Worm (Caenorhabditis elegans) whole organism, L1 larva: ENCODE results near the gene dcar-1.

Experiments used
- C04F5.9 ChIP-seq: sonication (generic microtip); optimal IDR thresholded peaks from 2 replicates; lab custom pipeline; 2016; ENCODE audit warnings: missing genetic modification characterization, missing compliant biosample characterization
- aha-1 ChIP-seq: fragments of 150-350 bp; optimal IDR thresholded peaks from 2 replicates; lab custom pipeline; 2014; ENCODE audit warnings: missing biosample characterization, missing genetic modification characterization
- aly-2 ChIP-seq: fragments of 150-350 bp; optimal IDR thresholded peaks from 2 replicates; lab custom pipeline; 2014; ENCODE audit warnings: missing biosample characterization, missing genetic modification characterization
- ama-1 ChIP-seq: fragments of 150-350 bp; optimal IDR thresholded peaks from 2 replicates; lab custom pipeline; 2014
- blmp-1 ChIP-seq: fragments of 150-350 bp; optimal IDR thresholded peaks from 2 replicates; lab custom pipeline; 2014; ENCODE audit warnings: missing biosample characterization, missing genetic modification characterization
- ceh-63 ChIP-seq: fragments of 200-800 bp; sonication (Bioruptor generic); optimal IDR thresholded peaks from 2 replicates; lab custom pipeline; 2018; ENCODE audit warnings: mild to moderate bottlenecking, missing genetic modification characterization, missing compliant biosample characterization
- ceh-82 ChIP-seq, 3 experiments: fragments of 150-350 bp in 1 of 3; sonication (generic microtip) in 2 of 3; optimal IDR thresholded peaks; 2 replicates each; lab custom pipeline; 2014 to 2017; ENCODE audit warnings: missing biosample characterization in 3 of 3, missing genetic modification characterization in 3 of 3
- dsc-1 ChIP-seq: sonication (generic microtip); optimal IDR thresholded peaks from 2 replicates; lab custom pipeline; 2016; ENCODE audit warnings: mild to moderate bottlenecking, missing genetic modification characterization, missing compliant biosample characterization
- efl-1 ChIP-seq, 4 experiments: fragments of 150-350 bp; optimal IDR thresholded peaks in 3 of 4; peaks in 1 of 4; 1 replicate in 1 of 4; 2 replicates in 3 of 4; lab custom pipeline; 2014; ENCODE audit warnings: missing biosample characterization in 2 of 4, missing genetic modification characterization in 2 of 4, missing genetic modification reagents in 2 of 4
- egl-27 ChIP-seq, 2 experiments: fragments of 150-350 bp in 1 of 2; sonication (generic microtip); optimal IDR thresholded peaks; 3 replicates each; lab custom pipeline; 2017 to 2018; ENCODE audit warnings: missing biosample characterization in 2 of 2, missing genetic modification characterization in 2 of 2, missing genetic modification reagents in 2 of 2
- elt-3 ChIP-seq, 6 experiments: fragments of 150-350 bp in 1 of 6; sonication (generic microtip); optimal IDR thresholded peaks; 2 replicates each; lab custom pipeline; 2017 to 2018; ENCODE audit warnings: missing biosample characterization in 6 of 6, missing genetic modification characterization in 6 of 6, inconsistent platforms in 1 of 6
- fkh-10 ChIP-seq: sonication (generic microtip); optimal IDR thresholded peaks from 2 replicates; lab custom pipeline; 2017; ENCODE audit warnings: missing biosample characterization, missing genetic modification reagents, missing genetic modification characterization
- fkh-8 ChIP-seq: sonication (generic microtip); optimal IDR thresholded peaks from 2 replicates; lab custom pipeline; 2016; ENCODE audit warnings: mild to moderate bottlenecking, missing genetic modification characterization, missing compliant biosample characterization
- fos-1 ChIP-seq: fragments of 150-350 bp; optimal IDR thresholded peaks from 2 replicates; lab custom pipeline; 2014; ENCODE audit warnings: missing biosample characterization, missing genetic modification characterization
- grh-1 ChIP-seq: fragments of 200-800 bp; sonication (Bioruptor generic); IDR thresholded peaks from 2 replicates; pipeline ENCODE4 v1.3.6; 2022; ENCODE audit warnings: missing genetic modification reagents, missing genetic modification characterization, missing compliant biosample characterization
- hlh-17 ChIP-seq: fragments of 200-800 bp; sonication (Bioruptor generic); optimal IDR thresholded peaks from 2 replicates; lab custom pipeline; 2018; ENCODE audit warnings: missing genetic modification characterization, mild to moderate bottlenecking, missing compliant biosample characterization, moderate library complexity, borderline replicate concordance
- hlh-4 ChIP-seq: sonication (generic microtip); optimal IDR thresholded peaks from 2 replicates; lab custom pipeline; 2016; ENCODE audit warnings: mild to moderate bottlenecking, missing genetic modification characterization, missing compliant biosample characterization
- hpl-2 ChIP-seq: fragments of 150-350 bp; optimal IDR thresholded peaks from 2 replicates; lab custom pipeline; 2014; ENCODE audit warnings: missing biosample characterization, missing genetic modification reagents, missing genetic modification characterization
- isw-1 ChIP-seq: fragments of 200-800 bp; sonication (Bioruptor generic); IDR thresholded peaks from 2 replicates; pipeline ENCODE4 v1.3.6; 2022; ENCODE audit warnings: missing genetic modification characterization, missing compliant biosample characterization
- lin-13 ChIP-seq: fragments of 150-350 bp; optimal IDR thresholded peaks from 2 replicates; lab custom pipeline; 2014; ENCODE audit warnings: missing biosample characterization, missing genetic modification reagents, missing genetic modification characterization
- lin-35 ChIP-seq, 2 experiments: fragments of 150-350 bp; optimal IDR thresholded peaks; 2 replicates each; lab custom pipeline; 2014; ENCODE audit warnings: missing biosample characterization in 2 of 2, missing genetic modification characterization in 2 of 2, missing genetic modification reagents in 2 of 2
- lin-39 ChIP-seq: fragments of 150-350 bp; optimal IDR thresholded peaks from 2 replicates; lab custom pipeline; 2014; ENCODE audit warnings: missing biosample characterization, missing genetic modification reagents, missing genetic modification characterization
- mab-9 ChIP-seq: fragments of 200-800 bp; sonication (Bioruptor generic); IDR thresholded peaks from 2 replicates; pipeline ENCODE4 v1.3.6; 2022; ENCODE audit warnings: missing genetic modification reagents, missing genetic modification characterization, missing compliant biosample characterization
- mef-2 ChIP-seq: fragments of 150-350 bp; optimal IDR thresholded peaks from 2 replicates; lab custom pipeline; 2014; ENCODE audit warnings: missing biosample characterization, missing genetic modification characterization
- nhr-19 ChIP-seq: fragments of 200-800 bp; sonication (Bioruptor generic); conservative IDR thresholded peaks from 2 replicates; pipeline ENCODE4 v1.3.6; 2022; ENCODE audit warnings: missing genetic modification characterization, missing compliant biosample characterization
- nhr-20 ChIP-seq: sonication (generic microtip); optimal IDR thresholded peaks from 2 replicates; lab custom pipeline; 2016; ENCODE audit warnings: mild to moderate bottlenecking, missing genetic modification characterization, missing compliant biosample characterization
- nhr-237 ChIP-seq: fragments of 150-350 bp; optimal IDR thresholded peaks from 2 replicates; lab custom pipeline; 2014; ENCODE audit warnings: missing biosample characterization, missing genetic modification characterization
- nhr-47 ChIP-seq: sonication (generic microtip); optimal IDR thresholded peaks from 2 replicates; lab custom pipeline; 2016; ENCODE audit warnings: mild to moderate bottlenecking, missing genetic modification characterization, moderate library complexity, missing compliant biosample characterization
- nhr-71 ChIP-seq: sonication (generic microtip); optimal IDR thresholded peaks from 2 replicates; lab custom pipeline; 2016; ENCODE audit warnings: mild to moderate bottlenecking, missing genetic modification characterization, moderate library complexity, missing compliant biosample characterization
- nhr-77 ChIP-seq: fragments of 150-350 bp; optimal IDR thresholded peaks from 2 replicates; lab custom pipeline; 2014; ENCODE audit warnings: missing biosample characterization, missing genetic modification characterization
- pag-3 ChIP-seq: sonication (generic microtip); optimal IDR thresholded peaks from 2 replicates; lab custom pipeline; 2017; ENCODE audit warnings: missing genetic modification characterization, mild to moderate bottlenecking, missing compliant biosample characterization, antibody characterized with exemption, borderline replicate concordance; ENCODE audit not compliant: insufficient read depth
- pqm-1 ChIP-seq: sonication (generic microtip); optimal IDR thresholded peaks from 3 replicates; lab custom pipeline; 2017; ENCODE audit warnings: missing biosample characterization, missing genetic modification characterization
- snu-23 ChIP-seq: sonication (generic microtip); optimal IDR thresholded peaks from 2 replicates; lab custom pipeline; 2016; ENCODE audit warnings: missing genetic modification characterization, missing compliant biosample characterization
- sox-4 ChIP-seq: sonication (generic microtip); optimal IDR thresholded peaks from 2 replicates; lab custom pipeline; 2016; ENCODE audit warnings: missing genetic modification characterization, missing compliant biosample characterization
- sptf-1 ChIP-seq: fragments of 150-350 bp; optimal IDR thresholded peaks from 2 replicates; lab custom pipeline; 2014; ENCODE audit warnings: missing biosample characterization, missing genetic modification characterization
- swsn-7 ChIP-seq: sonication (generic microtip); optimal IDR thresholded peaks from 2 replicates; lab custom pipeline; 2016; ENCODE audit warnings: missing genetic modification characterization, missing compliant biosample characterization
- tlp-1 ChIP-seq: fragments of 150-350 bp; optimal IDR thresholded peaks from 2 replicates; lab custom pipeline; 2014; ENCODE audit warnings: missing biosample characterization, missing genetic modification characterization
- unc-130 ChIP-seq: fragments of 150-350 bp; optimal IDR thresholded peaks from 2 replicates; lab custom pipeline; 2017; ENCODE audit warnings: missing biosample characterization, missing genetic modification characterization, inconsistent platforms
- unc-98 ChIP-seq: fragments of 200-800 bp; sonication (Bioruptor generic); IDR thresholded peaks from 2 replicates; pipeline ENCODE4 v1.3.6; 2022; ENCODE audit warnings: missing genetic modification characterization, missing compliant biosample characterization
- vab-15 ChIP-seq: sonication (generic microtip); optimal IDR thresholded peaks from 2 replicates; lab custom pipeline; 2017; ENCODE audit warnings: missing genotype, mild to moderate bottlenecking, missing genetic modification characterization, missing compliant biosample characterization
- ztf-4 ChIP-seq: fragments of 150-350 bp; optimal IDR thresholded peaks from 2 replicates; lab custom pipeline; 2014; ENCODE audit warnings: missing biosample characterization, missing genetic modification characterization

dcar-1 gene

DNA sequence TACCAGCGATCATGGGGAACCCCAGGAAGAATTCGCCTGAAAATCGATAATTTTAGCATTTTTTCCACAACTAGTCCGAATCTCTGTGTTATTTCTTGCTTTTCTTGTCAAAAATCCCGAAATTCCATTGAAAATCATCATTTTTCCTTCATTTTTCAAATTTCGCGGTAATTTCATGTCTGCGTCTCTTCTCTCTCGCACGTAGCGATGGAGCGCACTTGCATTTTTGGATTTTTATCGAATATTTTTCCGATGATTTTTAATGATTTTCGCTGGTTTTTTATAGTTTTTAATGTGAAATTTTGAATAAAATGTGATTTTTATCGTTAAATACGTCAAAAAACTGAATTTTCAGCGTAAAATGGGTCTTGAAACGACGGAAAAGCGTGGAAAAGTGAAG, 11.3 kb downstream of the dcar-1 start, which contains the start of gene E01B7.2 (continued):
- TF ChIP-seq pag-3 (tag; lab: Kevin White, UChicago) (peak; percentile 37), fos-1 (tag; lab: Kevin White, UChicago) (peak; percentile 42), nhr-47 (tag; lab: Kevin White, UChicago) (peak; percentile 91), ceh-63 (no peak), grh-1 (peak; percentile 82), ama-1 (lab: Kevin White, UChicago) (peak; percentile 36), aly-2 (peak; percentile 96), mab-9 (peak; percentile 57; the same call in 1 of the 2 replicates), C04F5.9 (tag; lab: Kevin White, UChicago) (peak; percentile 18), egl-27 (tag; optimal IDR thresholded peaks at IDR 0.05; lab: Kevin White, UChicago) (no peak), hlh-4 (tag; lab: Kevin White, UChicago) (no peak), tlp-1 (tag; lab: Kevin White, UChicago) (no peak), nhr-19 (GFP tag; lab: Robert Waterston, UW) (peak; percentile 80), blmp-1 (tag; lab: Kevin White, UChicago) (peak; percentile 74), fkh-8 (tag; lab: Kevin White, UChicago) (peak; percentile 59), ceh-82 (tag; optimal IDR thresholded peaks at IDR 0.05; lab: Kevin White, UChicago) (peak; percentile 72 to 82 (median 76)), sptf-1 (tag; lab: Kevin White, UChicago) (no peak), vab-15 (tag; lab: Kevin White, UChicago) (no peak), lin-35 (GFP tag; optimal IDR thresholded peaks at IDR 0.05; lab: Kevin White, UChicago) (peak; percentile 97 to 99), lin-13 (GFP tag; lab: Kevin White, UChicago) (peak; percentile 72), isw-1 (peak; percentile 76), nhr-20 (tag; lab: Kevin White, UChicago) (peak; percentile 81), ztf-4 (tag; lab: Kevin White, UChicago) (peak; percentile 30), efl-1 (optimal IDR thresholded peaks at IDR 0.05; lab: Kevin White, UChicago) (peak; percentile 99 to 100), efl-1 (GFP tag; optimal IDR thresholded peaks at IDR 0.05 in 1 of 2; lab: Kevin White, UChicago) (peak; percentile 99 to 100), lin-39 (peak; percentile 66), hlh-17 (GFP tag; lab: Kevin White, UChicago) (no peak), nhr-71 (tag; lab: Kevin White, UChicago) (peak; percentile 90), hpl-2 (GFP tag; lab: Kevin White, UChicago) (peak; percentile 8), dsc-1 (tag; lab: Kevin White, UChicago) (peak; percentile 80), unc-98 (GFP tag; lab: Robert Waterston, UW) (no peak), sox-4 (tag; lab: Kevin White, UChicago) (peak; percentile 40), nhr-237 (tag; lab: Kevin White, UChicago) (peak; percentile 5), fkh-10 (GFP tag; lab: Kevin White, UChicago) (peak; percentile 18), pqm-1 (tag; lab: Kevin White, UChicago) (no peak), elt-3 (tag; optimal IDR thresholded peaks at IDR 0.05; lab: Kevin White, UChicago) (peak in 2 of 6 experiments; percentile 68 to 77), mef-2 (tag; lab: Kevin White, UChicago) (no peak), aha-1 (tag; lab: Kevin White, UChicago) (peak; percentile 32), unc-130 (peak; percentile 57), nhr-77 (tag; lab: Kevin White, UChicago) (peak; percentile 41), swsn-7 (peak; percentile 83), snu-23 (GFP tag; lab: Kevin White, UChicago) (peak; percentile 90)
